Fruit fly (Drosophila melanogaster): ENCODE data around the gene Hsp23.

Gene Hsp23

DNA sequence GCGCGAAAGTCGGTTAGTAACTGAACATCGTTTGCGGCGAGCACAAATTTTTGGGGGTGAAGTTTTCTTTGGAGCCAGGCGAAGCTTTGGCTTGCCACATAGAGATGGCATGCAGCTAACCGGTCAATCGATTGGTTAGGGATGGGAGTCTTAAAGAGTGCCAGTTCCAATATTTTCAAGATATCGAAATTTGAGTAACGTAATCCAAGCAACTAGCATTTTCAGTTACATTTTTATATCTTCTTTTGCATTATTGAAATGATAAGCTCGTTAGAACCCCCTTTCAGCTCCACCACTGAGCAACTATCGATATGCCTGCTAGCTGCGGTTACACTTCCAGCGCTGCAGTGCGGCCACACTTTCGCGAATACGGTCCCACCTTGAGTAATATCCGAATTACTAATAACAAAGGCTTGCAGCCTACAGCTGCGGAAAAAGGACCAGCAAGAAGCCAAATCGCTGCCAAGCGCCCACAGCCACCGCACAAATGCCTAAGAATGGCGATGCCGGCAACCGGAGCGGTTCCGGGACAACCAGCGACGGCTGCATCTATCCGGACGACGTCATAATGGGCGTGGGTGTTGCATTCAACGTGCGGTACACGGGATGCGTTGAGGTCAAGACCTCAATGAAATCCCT, 45.1 kb downstream of the Hsp23 start, which contains the start of the genes Atat and Shc (continued):
- TF ChIP-seq CG15073 (GFP tag; optimal IDR thresholded peaks at IDR 0.05) (peak; percentile 92), Dfd (GFP tag; optimal IDR thresholded peaks at IDR 0.05) (peak in 1 of 2 experiments; percentile 87), chif (GFP tag; optimal IDR thresholded peaks at IDR 0.05) (peak; percentile 99 to 100), pum (GFP tag; optimal IDR thresholded peaks at IDR 0.05) (peak; percentile 100), hth (optimal IDR thresholded peaks at IDR 0.05) (no peak), fru (optimal IDR thresholded peaks at IDR 0.05) (no peak), btn (GFP tag; optimal IDR thresholded peaks at IDR 0.05) (peak; percentile 98), CG4360 (GFP tag; IDR thresholded peaks at IDR 0.05) (peak; percentile 87), zf30C (GFP tag; optimal IDR thresholded peaks at IDR 0.05) (peak; percentile 37), Six4 (GFP tag; optimal IDR thresholded peaks at IDR 0.05) (peak; percentile 99), pnt (GFP tag; optimal IDR thresholded peaks at IDR 0.05) (peak; percentile 100), pfk (GFP tag; optimal IDR thresholded peaks at IDR 0.05) (peak; percentile 66), nom (GFP tag; optimal IDR thresholded peaks at IDR 0.05) (peak; percentile 78), Hr51 (GFP tag; optimal IDR thresholded peaks at IDR 0.05) (peak; percentile 97 to 100), lbe (GFP tag; optimal IDR thresholded peaks at IDR 0.05) (peak; percentile 97), sens-2 (GFP tag; IDR thresholded peaks at IDR 0.05) (peak; percentile 98), HmgD (GFP tag; optimal IDR thresholded peaks at IDR 0.05) (peak; percentile 100), dm (GFP tag; optimal IDR thresholded peaks at IDR 0.05) (peak; percentile 99), slp2 (GFP tag; optimal IDR thresholded peaks at IDR 0.05) (peak; percentile 99), CrebB (tag; optimal IDR thresholded peaks at IDR 0.05) (peak; percentile 97), fd3F (GFP tag; optimal IDR thresholded peaks at IDR 0.05) (peak; percentile 99), CG12299 (tag; optimal IDR thresholded peaks at IDR 0.05) (peak; percentile 95), Doc2 (GFP tag; IDR thresholded peaks at IDR 0.05) (peak; percentile 98), CG16779 (GFP tag; IDR thresholded peaks at IDR 0.05) (peak; percentile 98), CG34376 (GFP tag; optimal IDR thresholded peaks at IDR 0.05) (peak; percentile 99), Mes4 (GFP tag; optimal IDR thresholded peaks at IDR 0.05) (peak; percentile 99), Oli (tag; optimal IDR thresholded peaks at IDR 0.05) (peak; percentile 98), Atf3 (GFP tag; optimal IDR thresholded peaks at IDR 0.05) (peak; percentile 99), chn (GFP tag; optimal IDR thresholded peaks at IDR 0.05) (peak; percentile 100), Fer3 (tag; optimal IDR thresholded peaks at IDR 0.05) (peak; percentile 99), CG13624 (GFP tag; optimal IDR thresholded peaks at IDR 0.05) (peak; percentile 100), Ada2b (GFP tag; IDR thresholded peaks at IDR 0.05) (peak; percentile 99), twi (tag; optimal IDR thresholded peaks at IDR 0.05) (peak; percentile 96), CG12219 (GFP tag; optimal IDR thresholded peaks at IDR 0.05) (peak; percentile 94), CG15601 (tag; optimal IDR thresholded peaks at IDR 0.05) (peak; percentile 97), cas (GFP tag; IDR thresholded peaks at IDR 0.05) (peak; percentile 99), CG6689 (GFP tag; IDR thresholded peaks at IDR 0.05) (peak; percentile 99), tgo (GFP tag; IDR thresholded peaks at IDR 0.05) (peak; percentile 100), Dref (GFP tag; IDR thresholded peaks at IDR 0.05) (peak; percentile 87), CG18619 (GFP tag; optimal IDR thresholded peaks at IDR 0.05) (peak; percentile 99), CG10959 (GFP tag; IDR thresholded peaks at IDR 0.05) (peak; percentile 99), CG6791 (GFP tag; IDR thresholded peaks at IDR 0.05; ENCODE audit: partially characterized antibody) (peak; percentile 85), en (GFP tag; optimal IDR thresholded peaks at IDR 0.05) (peak; percentile 98), Eip74EF (GFP tag; optimal IDR thresholded peaks at IDR 0.05) (peak in 1 of 2 experiments; percentile 89), sug (tag; optimal IDR thresholded peaks at IDR 0.05) (peak; percentile 98), CG4424 (GFP tag; optimal IDR thresholded peaks at IDR 0.05) (peak; percentile 99), CG12659 (GFP tag; optimal IDR thresholded peaks at IDR 0.05) (peak; percentile 99), CG8359 (GFP tag; optimal IDR thresholded peaks at IDR 0.05; ENCODE audit: borderline replicate concordance) (peak; percentile 90), CG4617 (GFP tag; optimal IDR thresholded peaks at IDR 0.05; ENCODE audit: borderline replicate concordance) (peak; percentile 100), CG11093 (GFP tag; IDR thresholded peaks at IDR 0.05) (peak; percentile 100)

Data from whole organism, embryonic.